Fruit fly (Drosophila melanogaster): Measurements from ENCODE around the gene CG7148.

CG7148 gene

dm6 chr3L:21880398-21880810 is 48.4 kb upstream of the CG7148 start (continued):
- TF ChIP-seq grau (tag; optimal IDR thresholded peaks at IDR 0.05) (peak; percentile 94), zen2 (GFP tag; IDR thresholded peaks at IDR 0.05; ENCODE audit: partially characterized antibody) (peak; percentile 38; the same call in 1 of the 3 replicates), CG34376 (GFP tag; optimal IDR thresholded peaks at IDR 0.05) (peak; percentile 73), CG10321 (GFP tag; IDR thresholded peaks at IDR 0.05) (peak; percentile 83), CG7357 (GFP tag; IDR thresholded peaks at IDR 0.05) (peak; percentile 93), CG12659 (GFP tag; optimal IDR thresholded peaks at IDR 0.05) (peak; percentile 97), GATAe (GFP tag; conservative IDR thresholded peaks at IDR 0.05) (peak; percentile 85), CG18262 (tag; optimal IDR thresholded peaks at IDR 0.05) (peak; percentile 97), CG14441 (GFP tag; IDR thresholded peaks at IDR 0.05) (peak; percentile 98), CG3838 (GFP tag; optimal IDR thresholded peaks at IDR 0.05) (peak; percentile 93), CG11093 (GFP tag; IDR thresholded peaks at IDR 0.05) (peak; percentile 98), Bteb2 (GFP tag; optimal IDR thresholded peaks at IDR 0.05) (peak; percentile 94), jigr1 (GFP tag; IDR thresholded peaks at IDR 0.05) (peak; percentile 98), Ets97D (GFP tag; optimal IDR thresholded peaks at IDR 0.05) (peak; percentile 85), NfI (GFP tag; optimal IDR thresholded peaks at IDR 0.05) (peak; percentile 96), CG17385 (GFP tag; optimal IDR thresholded peaks at IDR 0.05) (peak; percentile 91), CG15696 (tag; optimal IDR thresholded peaks at IDR 0.05) (peak; percentile 92), ems (GFP tag; optimal IDR thresholded peaks at IDR 0.05) (peak; percentile 97), CG18476 (GFP tag; optimal IDR thresholded peaks at IDR 0.05) (peak; percentile 91), Lpt (GFP tag; optimal IDR thresholded peaks at IDR 0.05) (no peak), CG9932 (GFP tag; IDR thresholded peaks at IDR 0.05) (peak; percentile 98), vnd (GFP tag; IDR thresholded peaks at IDR 0.05; ENCODE audit: partially characterized antibody) (no peak), wek (GFP tag; optimal IDR thresholded peaks at IDR 0.05) (peak; percentile 85), Rx (GFP tag; IDR thresholded peaks at IDR 0.05) (peak; percentile 98), CG4617 (GFP tag; optimal IDR thresholded peaks at IDR 0.05; ENCODE audit: borderline replicate concordance) (peak; percentile 98), ap (GFP tag; IDR thresholded peaks at IDR 0.05) (peak; percentile 98), ftz-f1 (GFP tag; optimal IDR thresholded peaks at IDR 0.05) (peak; percentile 72), CG11085 (GFP tag; IDR thresholded peaks at IDR 0.05) (peak; percentile 96), D19B (GFP tag; optimal IDR thresholded peaks at IDR 0.05) (peak; percentile 100), Fer3 (tag; optimal IDR thresholded peaks at IDR 0.05) (peak; percentile 90), CG11504 (tag; optimal IDR thresholded peaks at IDR 0.05) (peak; percentile 93), NK7.1 (GFP tag; optimal IDR thresholded peaks at IDR 0.05) (peak; percentile 96), CG5245 (GFP tag; optimal IDR thresholded peaks at IDR 0.05) (peak; percentile 95), Oaz (GFP tag; IDR thresholded peaks at IDR 0.05) (peak; percentile 94), MESR4 (GFP tag; optimal IDR thresholded peaks at IDR 0.05) (peak; percentile 64), E2f2 (GFP tag; IDR thresholded peaks at IDR 0.05) (peak; percentile 83), CG3163 (GFP tag; optimal IDR thresholded peaks at IDR 0.05) (peak; percentile 92), fu2 (GFP tag; optimal IDR thresholded peaks at IDR 0.05) (peak; percentile 97), lov (optimal IDR thresholded peaks at IDR 0.05) (no peak), lov (GFP tag; IDR thresholded peaks at IDR 0.05) (peak; percentile 99), Drgx (GFP tag; IDR thresholded peaks at IDR 0.05) (peak; percentile 99), exex (tag; optimal IDR thresholded peaks at IDR 0.05) (peak; percentile 52), tna (GFP tag; IDR thresholded peaks at IDR 0.05; ENCODE audit: partially characterized antibody) (no peak), trh (GFP tag; optimal IDR thresholded peaks at IDR 0.05) (peak; percentile 93), gsb (GFP tag; IDR thresholded peaks at IDR 0.05) (peak; percentile 95), CG32772 (GFP tag; IDR thresholded peaks at IDR 0.05) (peak; percentile 99), Atf3 (GFP tag; optimal IDR thresholded peaks at IDR 0.05) (peak; percentile 98), D19A (tag; optimal IDR thresholded peaks at IDR 0.05) (peak; percentile 93), CG32532 (GFP tag; IDR thresholded peaks at IDR 0.05) (peak; percentile 98), CG7556 (GFP tag; optimal IDR thresholded peaks at IDR 0.05) (peak; percentile 94), Bgb (GFP tag; IDR thresholded peaks at IDR 0.05; ENCODE audit: partially characterized antibody) (peak; percentile 30; the same call in 1 of the 2 replicates)
